Fruit fly (Drosophila melanogaster) S2 (cell line): ENCODE data around the gene GstD2.

Experiments
- CG8478 ChIP-seq: fragments of >200 bp; optimal IDR thresholded peaks from 2 replicates; lab custom pipeline; 2018
- CTCF ChIP-seq, 2 experiments: fragments of >200 bp; optimal IDR thresholded peaks; 2 replicates each; lab custom pipeline; 2018

dm6 chr3R:12406235-12407196, 34.7 kb downstream of the GstD2 start, which contains the start of gene CG5167:
- TF ChIP-seq CTCF (optimal IDR thresholded peaks at IDR 0.05; lab: Kevin White, UChicago) (no peak), CG8478 (lab: Kevin White, UChicago) (no peak)
